Worm (Caenorhabditis elegans): ENCODE results near the gene ZK1307.3.

Gene ZK1307.3

ce11 chrII:9644940-9645634, 7.7 kb downstream of the ZK1307.3 start:
- no peak for TF ChIP-seq lin-13 (GFP tag; optimal IDR thresholded peaks at IDR 0.05)
- TF ChIP-seq elt-3 (tag; optimal IDR thresholded peaks at IDR 0.05) = no peak
- peak; percentile 64 for TF ChIP-seq Y55F3AM.14 (GFP tag; optimal IDR thresholded peaks at IDR 0.05)
- TF ChIP-seq lin-11 (tag; optimal IDR thresholded peaks at IDR 0.05) = no peak
- no peak for TF ChIP-seq ztf-11 (tag; optimal IDR thresholded peaks at IDR 0.05)
- no peak for TF ChIP-seq dmd-4 (tag; optimal IDR thresholded peaks at IDR 0.05)
- peak; percentile 79 for TF ChIP-seq elt-1 (tag; optimal IDR thresholded peaks at IDR 0.05)
- TF ChIP-seq lin-39 (tag; optimal IDR thresholded peaks at IDR 0.05) = no peak
- TF ChIP-seq nhr-129 (tag; optimal IDR thresholded peaks at IDR 0.05) = peak; percentile 17
- no peak for TF ChIP-seq nhr-11 (tag; optimal IDR thresholded peaks at IDR 0.05)
- peak; percentile 92 for TF ChIP-seq fos-1 (tag; optimal IDR thresholded peaks at IDR 0.05)
- TF ChIP-seq sem-4 (tag; optimal IDR thresholded peaks at IDR 0.05) = no peak
- TF ChIP-seq crh-2 (tag; optimal IDR thresholded peaks at IDR 0.05) = peak; percentile 15
- TF ChIP-seq C34F6.9 (tag; optimal IDR thresholded peaks at IDR 0.05) = peak; percentile 8
- TF ChIP-seq skn-1 (tag; optimal IDR thresholded peaks at IDR 0.05) = no peak
- TF ChIP-seq sma-9 (GFP tag; optimal IDR thresholded peaks at IDR 0.05) = peak; percentile 8
- TF ChIP-seq sma-9 (tag; optimal IDR thresholded peaks at IDR 0.05) = no peak
- TF ChIP-seq nhr-25 (tag; optimal IDR thresholded peaks at IDR 0.05) = peak; percentile 28
- TF ChIP-seq mbf-1 (tag; optimal IDR thresholded peaks at IDR 0.05) = no peak
- TF ChIP-seq ztf-4 (tag; optimal IDR thresholded peaks at IDR 0.05) = no peak
- TF ChIP-seq nhr-237 (tag; optimal IDR thresholded peaks at IDR 0.05) = no peak
- peak; percentile 98 for TF ChIP-seq ceh-16 (tag; optimal IDR thresholded peaks at IDR 0.05)

- no peak for TF ChIP-seq ztf-4 (tag; optimal IDR thresholded peaks at IDR 0.05)
- no peak for TF ChIP-seq nhr-10 (tag; optimal IDR thresholded peaks at IDR 0.05)
- peak; percentile 11 for TF ChIP-seq fos-1 (tag; optimal IDR thresholded peaks at IDR 0.05)
Observed at ce11 chrII:9644438-9644837, 8.4 kb downstream of the ZK1307.3 start, which contains the start of gene fzr-1. fzr-1 (minus strand) TSS chrII:9644466.

- TF ChIP-seq ceh-82 (tag; optimal IDR thresholded peaks at IDR 0.05) (no peak), mdl-1 (tag; optimal IDR thresholded peaks at IDR 0.05) (no peak), crh-2 (tag; optimal IDR thresholded peaks at IDR 0.05) (no peak), nhr-237 (tag; optimal IDR thresholded peaks at IDR 0.05) (no peak), ceh-16 (tag; optimal IDR thresholded peaks at IDR 0.05) (no peak), ztf-1 (GFP tag; conservative IDR thresholded peaks at IDR 0.05) (no peak), nhr-6 (tag; optimal IDR thresholded peaks at IDR 0.05) (no peak), sem-4 (tag; optimal IDR thresholded peaks at IDR 0.05) (no peak), peb-1 (tag; optimal IDR thresholded peaks at IDR 0.05) (no peak), nhr-12 (tag; optimal IDR thresholded peaks at IDR 0.05) (no peak), ZK546.5 (tag; optimal IDR thresholded peaks at IDR 0.05) (no peak)
Observed at ce11 chrII:9636300-9636699, 16.5 kb downstream of the ZK1307.3 start, which contains the start of gene ZK1307.7. ZK1307.7 (plus strand) TSS chrII:9636600.

ce11 chrII:9625930-9626329, 26.9 kb downstream of the ZK1307.3 start:
- TF ChIP-seq lsy-2 (tag; optimal IDR thresholded peaks at IDR 0.05) = no peak

ce11 chrII:9624110-9624695, 28.6 kb downstream of the ZK1307.3 start, which contains the start of the genes dnj-20 and ZK1307.8:
dnj-20 (minus strand) TSS chrII:9624176.
ZK1307.8 (plus strand) TSS chrII:9624613.
- TF ChIP-seq gmeb-1 (tag; optimal IDR thresholded peaks at IDR 0.05) (peak; percentile 15), unc-55 (GFP tag; optimal IDR thresholded peaks at IDR 0.05) (peak; percentile 38), C34F6.9 (tag; optimal IDR thresholded peaks at IDR 0.05) (peak; percentile 43), nhr-23 (tag; optimal IDR thresholded peaks at IDR 0.05) (no peak), lsy-2 (tag; optimal IDR thresholded peaks at IDR 0.05) (peak in 1 of 2 experiments; percentile 55), crh-2 (tag; optimal IDR thresholded peaks at IDR 0.05) (peak; percentile 79), fos-1 (tag; optimal IDR thresholded peaks at IDR 0.05) (peak; percentile 23), skn-1 (tag; optimal IDR thresholded peaks at IDR 0.05) (no peak)
